Fruit fly (Drosophila melanogaster) whole organism, embryonic: ENCODE results near the gene IFT54.
A peak's percentile ranks its signal among the peaks of the same experiment; 100 is the strongest.

Experiments
- ATbp ChIP-seq: fragments of 200-800 bp; sonication (Bioruptor generic); optimal IDR thresholded peaks from 2 replicates; lab custom pipeline; 2017; ENCODE audit warnings: missing biosample characterization, mild to moderate bottlenecking, missing genetic modification characterization, missing genetic modification reagents
- Awh ChIP-seq: fragments of 200-800 bp; sonication (Bioruptor generic); IDR thresholded peaks from 2 replicates; pipeline ENCODE4, ENCODE4 v1.3.6; 2022; ENCODE audit warnings: missing biosample characterization, missing genetic modification characterization
- CG10543 ChIP-seq: fragments of 200-800 bp; sonication (Bioruptor generic); optimal IDR thresholded peaks from 3 replicates; lab custom pipeline; 2017; ENCODE audit warnings: missing biosample characterization, mild to moderate bottlenecking, missing genetic modification characterization, moderate library complexity
- CG10959 ChIP-seq: fragments of 200-800 bp; sonication (Bioruptor generic); IDR thresholded peaks from 2 replicates; pipeline ENCODE4 v1.3.6; 2022; ENCODE audit warnings: missing biosample characterization, missing genetic modification characterization
- CG10979 ChIP-seq: fragments of 200-800 bp; sonication (Bioruptor generic); optimal IDR thresholded peaks from 2 replicates; lab custom pipeline; 2018; ENCODE audit warnings: missing biosample characterization, mild to moderate bottlenecking, missing genetic modification characterization, moderate library complexity
- CG11247 ChIP-seq: fragments of 200-800 bp; sonication (Bioruptor generic); IDR thresholded peaks from 2 replicates; pipeline ENCODE4 v1.3.6; 2022; ENCODE audit warnings: missing biosample characterization, missing genetic modification characterization
- CG11560 ChIP-seq: fragments of 200-800 bp; sonication (Bioruptor generic); IDR thresholded peaks from 3 replicates; pipeline ENCODE4 v1.3.6; 2022; ENCODE audit warnings: missing biosample characterization, missing genetic modification characterization
- CG13287 ChIP-seq: fragments of 200-800 bp; sonication (Bioruptor generic); IDR thresholded peaks from 2 replicates; pipeline ENCODE4 v1.3.6; 2022; ENCODE audit warnings: missing biosample characterization, missing genetic modification characterization; ENCODE audit not compliant: partially characterized antibody
- CG13424 ChIP-seq: fragments of 200-800 bp; sonication (Bioruptor generic); optimal IDR thresholded peaks from 2 replicates; lab custom pipeline; 2019; ENCODE audit warnings: missing biosample characterization, mild to moderate bottlenecking, missing genetic modification characterization, moderate library complexity
- CG15601 ChIP-seq: fragments of 200-800 bp; sonication (Bioruptor generic); optimal IDR thresholded peaks from 3 replicates; lab custom pipeline; 2019; ENCODE audit warnings: missing biosample characterization, mild to moderate bottlenecking, missing genetic modification characterization, moderate library complexity
- CG1647 ChIP-seq: fragments of 200-800 bp; sonication (Bioruptor generic); optimal IDR thresholded peaks from 3 replicates; lab custom pipeline; 2016; ENCODE audit warnings: missing biosample characterization, missing genetic modification characterization
- CG18011 ChIP-seq: fragments of 200-800 bp; sonication (Bioruptor generic); optimal IDR thresholded peaks from 2 replicates; lab custom pipeline; 2017; ENCODE audit warnings: missing biosample characterization, missing genetic modification characterization, mild to moderate bottlenecking, moderate library complexity, missing genotype
- CG2202 ChIP-seq: fragments of 200-800 bp; sonication (Bioruptor generic); optimal IDR thresholded peaks from 2 replicates; lab custom pipeline; 2018; ENCODE audit warnings: missing biosample characterization, mild to moderate bottlenecking, missing genetic modification characterization
- CG2712 ChIP-seq: fragments of 200-800 bp; optimal IDR thresholded peaks from 3 replicates; lab custom pipeline; 2019; ENCODE audit warnings: missing biosample characterization, mild to moderate bottlenecking, missing genetic modification characterization, moderate library complexity
- CG31388 ChIP-seq: fragments of 200-800 bp; sonication (Bioruptor generic); optimal IDR thresholded peaks from 2 replicates; lab custom pipeline; 2016; ENCODE audit warnings: missing biosample characterization, missing genetic modification characterization
- CG34224 ChIP-seq: fragments of 200-800 bp; sonication (Bioruptor generic); IDR thresholded peaks from 3 replicates; pipeline ENCODE4 v1.3.6; 2022; ENCODE audit warnings: missing biosample characterization, missing genetic modification characterization; ENCODE audit not compliant: partially characterized antibody
- CG4360 ChIP-seq: fragments of 200-800 bp; sonication (Bioruptor generic); IDR thresholded peaks from 2 replicates; pipeline ENCODE4 v1.3.6; 2022; ENCODE audit warnings: missing biosample characterization, missing genetic modification characterization
- CG6683 ChIP-seq: fragments of 200-800 bp; sonication (Bioruptor generic); optimal IDR thresholded peaks from 2 replicates; lab custom pipeline; 2017; ENCODE audit warnings: missing biosample characterization, mild to moderate bottlenecking, missing genetic modification characterization, missing genetic modification reagents
- CG7357 ChIP-seq: fragments of 200-800 bp; sonication (Bioruptor generic); IDR thresholded peaks from 3 replicates; pipeline ENCODE4 v1.3.6; 2022; ENCODE audit warnings: missing biosample characterization, missing genetic modification characterization
- CG7987 ChIP-seq: fragments of 200-800 bp; sonication (Bioruptor generic); optimal IDR thresholded peaks from 2 replicates; lab custom pipeline; 2018; ENCODE audit warnings: missing biosample characterization, mild to moderate bottlenecking, missing genetic modification characterization, moderate library complexity
- CG8924 ChIP-seq: fragments of 200-800 bp; optimal IDR thresholded peaks from 3 replicates; lab custom pipeline; 2019; ENCODE audit warnings: missing biosample characterization, mild to moderate bottlenecking, missing genetic modification characterization, moderate library complexity
- CG8944 ChIP-seq: fragments of 200-800 bp; sonication (Bioruptor generic); optimal IDR thresholded peaks from 3 replicates; lab custom pipeline; 2016; ENCODE audit warnings: missing biosample characterization, missing genetic modification characterization
- Fer2 ChIP-seq: fragments of 200-800 bp; sonication (Bioruptor generic); optimal IDR thresholded peaks from 2 replicates; lab custom pipeline; 2018; ENCODE audit warnings: missing biosample characterization, mild to moderate bottlenecking, missing genetic modification characterization, moderate library complexity
- H2.0 ChIP-seq: fragments of 200-800 bp; sonication (Bioruptor generic); IDR thresholded peaks from 2 replicates; pipeline ENCODE4 v1.3.6; 2022; ENCODE audit warnings: missing biosample characterization, missing genetic modification characterization
- Hmr ChIP-seq: fragments of 200-800 bp; sonication (Bioruptor generic); optimal IDR thresholded peaks from 3 replicates; lab custom pipeline; 2017; ENCODE audit warnings: mild to moderate bottlenecking, missing biosample characterization, missing genetic modification reagents, missing genetic modification characterization
- Mad ChIP-seq: fragments of 200-800 bp; sonication (Bioruptor generic); optimal IDR thresholded peaks from 2 replicates; lab custom pipeline; 2016; ENCODE audit warnings: missing biosample characterization, missing genetic modification characterization
- Meics ChIP-seq: fragments of 200-800 bp; sonication (Bioruptor generic); optimal IDR thresholded peaks from 2 replicates; lab custom pipeline; 2017; ENCODE audit warnings: missing biosample characterization, mild to moderate bottlenecking, missing genetic modification characterization
- Oli ChIP-seq: fragments of 200-800 bp; sonication (Bioruptor generic); optimal IDR thresholded peaks from 2 replicates; lab custom pipeline; 2018; ENCODE audit warnings: missing biosample characterization, mild to moderate bottlenecking, missing genetic modification characterization, moderate library complexity
- Opbp ChIP-seq: fragments of 200-800 bp; sonication (Bioruptor generic); IDR thresholded peaks from 3 replicates; pipeline ENCODE4 v1.3.6; 2022; ENCODE audit warnings: missing biosample characterization, missing genetic modification characterization; ENCODE audit not compliant: partially characterized antibody
- Spps ChIP-seq: fragments of 200-800 bp; sonication (Bioruptor generic); optimal IDR thresholded peaks from 2 replicates; lab custom pipeline; 2018; ENCODE audit warnings: missing biosample characterization, mild to moderate bottlenecking, missing genetic modification characterization
- Vsx1 ChIP-seq: fragments of 200-800 bp; sonication (Bioruptor generic); optimal IDR thresholded peaks from 2 replicates; lab custom pipeline; 2017; ENCODE audit warnings: missing biosample characterization, mild to moderate bottlenecking, missing genetic modification characterization, missing genetic modification reagents
- amos ChIP-seq: fragments of 200-800 bp; sonication (Bioruptor generic); IDR thresholded peaks from 2 replicates; pipeline ENCODE4 v1.3.6; 2022; ENCODE audit warnings: missing biosample characterization, missing genetic modification characterization; ENCODE audit not compliant: partially characterized antibody
- bowl ChIP-seq: fragments of 200-800 bp; sonication (Bioruptor generic); IDR thresholded peaks from 2 replicates; pipeline ENCODE4 v1.3.6; 2022; ENCODE audit warnings: missing biosample characterization, missing genetic modification characterization
- da ChIP-seq: fragments of 200-800 bp; sonication (Bioruptor generic); optimal IDR thresholded peaks from 2 replicates; lab custom pipeline; 2016; ENCODE audit warnings: missing biosample characterization, missing genetic modification characterization
- fd3F ChIP-seq: fragments of 200-800 bp; sonication (Bioruptor generic); optimal IDR thresholded peaks from 2 replicates; lab custom pipeline; 2018; ENCODE audit warnings: missing biosample characterization, mild to moderate bottlenecking, missing genetic modification characterization, moderate library complexity
- fu2 ChIP-seq: fragments of 200-800 bp; sonication (Bioruptor generic); optimal IDR thresholded peaks from 2 replicates; lab custom pipeline; 2016; ENCODE audit warnings: missing biosample characterization, missing genetic modification characterization
- gfzf ChIP-seq: fragments of 200-800 bp; sonication (Bioruptor generic); optimal IDR thresholded peaks from 2 replicates; lab custom pipeline; 2016; ENCODE audit warnings: missing biosample characterization, mild to moderate bottlenecking, missing genetic modification characterization, moderate library complexity
- grau ChIP-seq: fragments of 200-800 bp; optimal IDR thresholded peaks from 3 replicates; lab custom pipeline; 2019; ENCODE audit warnings: missing biosample characterization, mild to moderate bottlenecking, missing genetic modification characterization, moderate library complexity
- hbn ChIP-seq: fragments of 200-800 bp; sonication (Bioruptor generic); IDR thresholded peaks from 2 replicates; pipeline ENCODE4 v1.3.6; 2022; ENCODE audit warnings: missing biosample characterization, missing genetic modification characterization; ENCODE audit not compliant: partially characterized antibody
- knrl ChIP-seq: fragments of 200-800 bp; sonication (Bioruptor generic); IDR thresholded peaks from 3 replicates; pipeline ENCODE4 v1.3.6; 2022; ENCODE audit warnings: missing biosample characterization, missing genetic modification characterization; ENCODE audit not compliant: partially characterized antibody
- mirr ChIP-seq: fragments of 200-800 bp; sonication (Bioruptor generic); optimal IDR thresholded peaks from 3 replicates; lab custom pipeline; 2018; ENCODE audit warnings: missing biosample characterization, mild to moderate bottlenecking, missing genetic modification characterization
- mld ChIP-seq: fragments of 200-800 bp; sonication (Bioruptor generic); IDR thresholded peaks from 3 replicates; pipeline ENCODE4 v1.3.6; 2022; ENCODE audit warnings: missing biosample characterization, missing genetic modification characterization; ENCODE audit not compliant: partially characterized antibody
- nau ChIP-seq: fragments of 200-800 bp; sonication (Bioruptor generic); optimal IDR thresholded peaks from 3 replicates; lab custom pipeline; 2017; ENCODE audit warnings: missing biosample characterization, mild to moderate bottlenecking, missing genetic modification characterization, missing genetic modification reagents
- pb ChIP-seq: fragments of 200-800 bp; sonication (Bioruptor generic); optimal IDR thresholded peaks from 3 replicates; lab custom pipeline; 2016; ENCODE audit warnings: missing biosample characterization, missing genetic modification characterization
- pita ChIP-seq: fragments of 200-800 bp; sonication (Bioruptor generic); optimal IDR thresholded peaks from 2 replicates; lab custom pipeline; 2017; ENCODE audit warnings: missing biosample characterization, mild to moderate bottlenecking, missing genetic modification characterization
- repo ChIP-seq: fragments of 200-800 bp; sonication (Bioruptor generic); optimal IDR thresholded peaks from 2 replicates; lab custom pipeline; 2016; ENCODE audit warnings: missing biosample characterization, missing genetic modification characterization
- seq ChIP-seq: fragments of 200-800 bp; sonication (Bioruptor generic); IDR thresholded peaks from 2 replicates; pipeline ENCODE4 v1.3.6; 2022; ENCODE audit warnings: missing biosample characterization, missing genetic modification characterization
- sob ChIP-seq: fragments of 200-800 bp; sonication (Bioruptor generic); IDR thresholded peaks from 2 replicates; pipeline ENCODE4 v1.3.6; 2022; ENCODE audit warnings: missing biosample characterization, missing genetic modification characterization
- sug ChIP-seq: fragments of 200-800 bp; optimal IDR thresholded peaks from 2 replicates; lab custom pipeline; 2019; ENCODE audit warnings: missing biosample characterization, mild to moderate bottlenecking, missing genetic modification characterization, moderate library complexity
- toy ChIP-seq: fragments of 200-800 bp; sonication (Bioruptor generic); IDR thresholded peaks from 2 replicates; pipeline ENCODE4 v1.3.6; 2022; ENCODE audit warnings: missing biosample characterization, missing genetic modification characterization
- vfl ChIP-seq: fragments of 200-800 bp; sonication (Bioruptor generic); optimal IDR thresholded peaks from 2 replicates; lab custom pipeline; 2016; ENCODE audit warnings: missing biosample characterization, missing genetic modification characterization

IFT54 gene

DNA sequence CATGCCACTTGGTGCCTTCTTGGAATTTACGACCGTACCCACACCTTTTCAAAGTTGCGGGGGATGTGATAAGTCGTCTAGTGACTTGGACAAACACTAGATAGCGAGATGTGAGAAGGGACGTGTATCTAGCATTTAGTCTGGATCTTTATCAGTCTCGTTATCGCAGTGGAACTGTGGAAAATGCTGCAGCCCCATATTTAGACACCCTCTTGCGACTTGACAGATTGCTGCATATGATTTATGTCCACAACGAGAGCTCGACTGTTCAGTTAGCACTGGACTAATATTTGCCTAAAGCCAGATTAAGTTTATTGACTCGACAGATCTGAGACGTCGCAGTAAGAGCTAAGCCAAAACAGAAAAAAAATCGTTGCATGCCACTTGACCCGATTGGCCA is 2.3 kb upstream of the IFT54 start (continued):
- TF ChIP-seq Vsx1 (GFP tag; lab: Kevin White, UChicago) (no peak), Awh (GFP tag; lab: Robert Waterston, UW) (no peak), hbn (GFP tag; lab: Robert Waterston, UW) (no peak), CG15601 (tag; lab: Kevin White, UChicago) (peak; percentile 43), Oli (no peak), vfl (no peak), CG2712 (peak; percentile 31), CG4360 (GFP tag; lab: Robert Waterston, UW) (no peak), Spps (tag; lab: Kevin White, UChicago) (peak; percentile 31), pb (GFP tag; lab: Kevin White, UChicago) (no peak), sob (no peak), CG13424 (peak; percentile 36), toy (GFP tag; lab: Robert Waterston, UW) (no peak), knrl (GFP tag; lab: Robert Waterston, UW) (no peak), mirr (peak; percentile 12), ATbp (GFP tag; lab: Kevin White, UChicago) (peak; percentile 70), Mad (GFP tag; lab: Kevin White, UChicago) (no peak), CG13287 (GFP tag; lab: Robert Waterston, UW) (no peak), seq (GFP tag; lab: Robert Waterston, UW) (no peak), gfzf (GFP tag; lab: Kevin White, UChicago) (no peak), fu2 (no peak), CG10979 (tag; lab: Kevin White, UChicago) (no peak), CG10543 (GFP tag; lab: Kevin White, UChicago) (peak; percentile 38), repo (GFP tag; lab: Kevin White, UChicago) (no peak), CG18011 (GFP tag; lab: Kevin White, UChicago) (no peak), Meics (no peak), CG34224 (no peak), da (GFP tag; lab: Kevin White, UChicago) (no peak), CG6683 (GFP tag; lab: Kevin White, UChicago) (no peak), CG1647 (no peak), CG2202 (peak; percentile 30), CG11247 (GFP tag; lab: Robert Waterston, UW) (no peak), fd3F (GFP tag; lab: Kevin White, UChicago) (no peak), Fer2 (tag; lab: Kevin White, UChicago) (no peak), nau (GFP tag; lab: Kevin White, UChicago) (no peak), CG10959 (GFP tag; lab: Robert Waterston, UW) (no peak), Hmr (no peak), amos (GFP tag; lab: Robert Waterston, UW) (no peak), CG11560 (tag; lab: Robert Waterston, UW) (no peak), sug (tag; lab: Kevin White, UChicago) (peak; percentile 70), bowl (GFP tag; lab: Robert Waterston, UW) (no peak), H2.0 (GFP tag; lab: Robert Waterston, UW) (no peak), grau (tag; lab: Kevin White, UChicago) (no peak), CG7987 (peak; percentile 71), pita (no peak), Opbp (GFP tag; lab: Robert Waterston, UW) (no peak), CG8924 (tag; lab: Kevin White, UChicago) (peak; percentile 9), mld (GFP tag; lab: Robert Waterston, UW) (no peak), CG7357 (GFP tag; lab: Robert Waterston, UW) (no peak), CG31388 (GFP tag; lab: Kevin White, UChicago) (no peak), CG8944 (no peak)
